Fruit fly (Drosophila melanogaster): ENCODE data around the gene CG34012.

The CG34012 gene

DNA sequence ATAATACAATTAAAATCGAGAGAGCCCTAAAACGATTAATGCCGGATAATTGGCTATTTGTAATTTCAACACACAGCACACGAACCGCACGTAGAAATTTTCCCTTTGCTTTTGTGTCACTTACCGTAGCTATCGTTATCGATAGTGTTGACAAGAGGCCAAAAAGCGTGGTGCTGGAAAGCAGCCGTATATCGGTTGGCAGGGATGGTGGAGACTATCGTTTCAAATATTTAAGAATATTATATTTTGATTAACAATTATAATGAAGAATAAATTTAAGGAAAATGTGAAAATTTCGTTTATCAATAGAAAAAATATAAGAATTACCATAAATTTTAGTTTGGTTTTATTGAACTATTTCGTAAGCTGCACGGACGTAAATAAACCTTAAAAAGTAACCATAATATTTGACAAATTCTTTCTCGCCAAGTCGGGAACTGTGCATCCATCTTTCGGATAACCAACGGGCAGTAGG, 16.2 kb downstream of the CG34012 start, which contains the start of gene JIL-1 (continued):
- peak; percentile 43 for TF ChIP-seq PHDP (tag; optimal IDR thresholded peaks at IDR 0.05)
- TF ChIP-seq sens-2 (GFP tag; IDR thresholded peaks at IDR 0.05) = no peak
- TF ChIP-seq CG4730 (GFP tag; IDR thresholded peaks at IDR 0.05) = peak; percentile 50
- TF ChIP-seq CG16815 (GFP tag; optimal IDR thresholded peaks at IDR 0.05) = peak; percentile 57
- TF ChIP-seq her (GFP tag; optimal IDR thresholded peaks at IDR 0.05) = no peak
- TF ChIP-seq CG11696 (GFP tag; IDR thresholded peaks at IDR 0.05) = no peak
- no peak for TF ChIP-seq salm (tag; optimal IDR thresholded peaks at IDR 0.05)
- TF ChIP-seq CG13424 (tag; optimal IDR thresholded peaks at IDR 0.05) = peak; percentile 35
- peak; percentile 12 for TF ChIP-seq CG8944 (GFP tag; optimal IDR thresholded peaks at IDR 0.05)
- peak; percentile 70 for TF ChIP-seq MESR4 (GFP tag; optimal IDR thresholded peaks at IDR 0.05)
- peak; percentile 40 for TF ChIP-seq Elba2 (GFP tag; optimal IDR thresholded peaks at IDR 0.05)
- peak; percentile 89 for TF ChIP-seq BEAF-32 (GFP tag; optimal IDR thresholded peaks at IDR 0.05)
- peak; percentile 34 for TF ChIP-seq fd3F (GFP tag; optimal IDR thresholded peaks at IDR 0.05)
- TF ChIP-seq Lim3 (GFP tag; IDR thresholded peaks at IDR 0.05) = no peak
- TF ChIP-seq CG10267 (tag; optimal IDR thresholded peaks at IDR 0.05) = peak; percentile 96
- TF ChIP-seq so (GFP tag; IDR thresholded peaks at IDR 0.05) = peak; percentile 28; the same call in 2 of the 3 replicates
- TF ChIP-seq CG12942 (GFP tag; optimal IDR thresholded peaks at IDR 0.05) = peak; percentile 60
- peak; percentile 56 for TF ChIP-seq CG5953 (GFP tag; IDR thresholded peaks at IDR 0.05)
- peak; percentile 65 for TF ChIP-seq CG10366 (GFP tag; IDR thresholded peaks at IDR 0.05)
- TF ChIP-seq Lpt (GFP tag; optimal IDR thresholded peaks at IDR 0.05) = no peak
- TF ChIP-seq Gsc (GFP tag; IDR thresholded peaks at IDR 0.05) = no peak
- peak; percentile 51 for TF ChIP-seq chm (GFP tag; IDR thresholded peaks at IDR 0.05)
- TF ChIP-seq Poxn (GFP tag; IDR thresholded peaks at IDR 0.05) = no peak
- no peak for TF ChIP-seq ftz-f1 (GFP tag; optimal IDR thresholded peaks at IDR 0.05)
- TF ChIP-seq Dad (GFP tag; optimal IDR thresholded peaks at IDR 0.05) = peak; percentile 69
- TF ChIP-seq dimm (GFP tag; IDR thresholded peaks at IDR 0.05) = no peak
- peak; percentile 73 for TF ChIP-seq tna (GFP tag; IDR thresholded peaks at IDR 0.05; ENCODE audit: partially characterized antibody)
- 0 out of 2 replicates have a peak, but pooled peaks have one; percentile 11 for TF ChIP-seq wor (GFP tag; IDR thresholded peaks at IDR 0.05)
- TF ChIP-seq CG13624 (GFP tag; optimal IDR thresholded peaks at IDR 0.05) = peak; percentile 46
- TF ChIP-seq crol (GFP tag; IDR thresholded peaks at IDR 0.05) = no peak
- TF ChIP-seq Xbp1 (GFP tag; optimal IDR thresholded peaks at IDR 0.05) = peak; percentile 76
- peak; percentile 64 for TF ChIP-seq CG17328 (GFP tag; IDR thresholded peaks at IDR 0.05)
- TF ChIP-seq Awh (GFP tag; IDR thresholded peaks at IDR 0.05) = no peak
- peak; percentile 92 for TF ChIP-seq NFAT (GFP tag; IDR thresholded peaks at IDR 0.05)
- peak; percentile 55 for TF ChIP-seq pho (GFP tag; optimal IDR thresholded peaks at IDR 0.05)
- peak; percentile 39 for TF ChIP-seq CG18011 (GFP tag; optimal IDR thresholded peaks at IDR 0.05)
- peak; percentile 79 for TF ChIP-seq mld (GFP tag; IDR thresholded peaks at IDR 0.05; ENCODE audit: partially characterized antibody)
- TF ChIP-seq CG2129 (GFP tag; IDR thresholded peaks at IDR 0.05; ENCODE audit: partially characterized antibody) = peak; percentile 78
- TF ChIP-seq CG18262 (tag; optimal IDR thresholded peaks at IDR 0.05) = peak; percentile 43
- peak; percentile 18 for TF ChIP-seq CG9797 (GFP tag; optimal IDR thresholded peaks at IDR 0.05)
- TF ChIP-seq H2.0 (GFP tag; IDR thresholded peaks at IDR 0.05) = peak; percentile 67
- peak; percentile 47 for TF ChIP-seq CG31441 (GFP tag; IDR thresholded peaks at IDR 0.05)
- TF ChIP-seq CG12155 (GFP tag; optimal IDR thresholded peaks at IDR 0.05) = peak; percentile 68
- no peak for TF ChIP-seq Tbp (GFP tag; optimal IDR thresholded peaks at IDR 0.05)
- TF ChIP-seq ranshi (GFP tag; IDR thresholded peaks at IDR 0.05) = peak; percentile 63
- peak; percentile 52 for TF ChIP-seq CG4820 (GFP tag; optimal IDR thresholded peaks at IDR 0.05)
- peak; percentile 54; the same call in 2 of the 3 replicates for TF ChIP-seq croc (GFP tag; conservative IDR thresholded peaks at IDR 0.05)
- TF ChIP-seq CG18599 (GFP tag; optimal IDR thresholded peaks at IDR 0.05) = peak; percentile 72
- peak; percentile 31 for TF ChIP-seq Myb (GFP tag; optimal IDR thresholded peaks at IDR 0.05)
- TF ChIP-seq Bdp1 (GFP tag; optimal IDR thresholded peaks at IDR 0.05) = peak; percentile 15
- peak; percentile 35; the same call in 1 of the 2 replicates for TF ChIP-seq HLH3B (GFP tag; IDR thresholded peaks at IDR 0.05)
- TF ChIP-seq sim (GFP tag; IDR thresholded peaks at IDR 0.05) = no peak
